Worm (Caenorhabditis elegans) whole organism, L4 larva: ENCODE data around the gene idh-1.

Experiments used
- F10B5.3 ChIP-seq: sonication (generic microtip); optimal IDR thresholded peaks from 2 replicates; lab custom pipeline; 2016; ENCODE audit warnings: mild to moderate bottlenecking, missing genetic modification characterization, missing compliant biosample characterization
- F44E2.7 ChIP-seq: fragments of 200-800 bp; sonication (Bioruptor generic); IDR thresholded peaks from 2 replicates; pipeline ENCODE4 v2.1.2; 2022; ENCODE audit warnings: missing genetic modification characterization, missing compliant biosample characterization
- F49E8.2 ChIP-seq: sonication (generic microtip); optimal IDR thresholded peaks from 2 replicates; lab custom pipeline; 2016; ENCODE audit warnings: missing compliant biosample characterization, mild to moderate bottlenecking, missing genetic modification characterization, borderline replicate concordance
- Y105C5A.15 ChIP-seq: fragments of 200-800 bp; sonication (Bioruptor generic); IDR thresholded peaks from 2 replicates; pipeline ENCODE4 v1.3.6; 2022; ENCODE audit warnings: missing genetic modification characterization, missing compliant biosample characterization
- Y5F2A.4 ChIP-seq: fragments of 200-800 bp; sonication (Bioruptor generic); optimal IDR thresholded peaks from 2 replicates; lab custom pipeline; 2018; ENCODE audit warnings: mild to moderate bottlenecking, missing genetic modification characterization, missing compliant biosample characterization
- ZK337.2 ChIP-seq: fragments of 200-800 bp; sonication (Bioruptor generic); IDR thresholded peaks from 2 replicates; pipeline ENCODE4 v1.3.6; 2022; ENCODE audit warnings: missing genetic modification reagents, missing genetic modification characterization, missing compliant biosample characterization
- ZK546.5 ChIP-seq, 2 experiments: sonication (generic microtip); optimal IDR thresholded peaks; 2 replicates each; lab custom pipeline; 2017; ENCODE audit warnings: missing biosample characterization in 2 of 2, missing genetic modification characterization in 2 of 2
- aha-1 ChIP-seq: fragments of 150-350 bp; peaks from one replicate; lab custom pipeline; 2014; ENCODE audit warnings: missing biosample characterization, missing genetic modification characterization
- ama-1 ChIP-seq: fragments of 150-350 bp; optimal IDR thresholded peaks from 2 replicates; lab custom pipeline; 2014; ENCODE audit warnings: inconsistent platforms, mixed read lengths
- arid-1 ChIP-seq: fragments of 200-800 bp; sonication (Bioruptor generic); conservative IDR thresholded peaks from 2 replicates; pipeline ENCODE4 v1.3.6; 2022; ENCODE audit warnings: missing genetic modification reagents, missing genetic modification characterization, missing compliant biosample characterization
- ceh-62 ChIP-seq: sonication (generic microtip); optimal IDR thresholded peaks from 2 replicates; lab custom pipeline; 2017; ENCODE audit warnings: missing biosample characterization, missing genetic modification characterization
- ceh-82 ChIP-seq: sonication (generic microtip); optimal IDR thresholded peaks from 2 replicates; lab custom pipeline; 2017; ENCODE audit warnings: missing biosample characterization, missing genetic modification characterization
- cey-2 ChIP-seq: sonication (generic microtip); optimal IDR thresholded peaks from 3 replicates; lab custom pipeline; 2017; ENCODE audit warnings: missing genetic modification characterization, mild to moderate bottlenecking, missing compliant biosample characterization, antibody characterized with exemption, borderline replicate concordance; ENCODE audit not compliant: insufficient read depth
- ctbp-1 ChIP-seq: fragments of 200-800 bp; sonication (Bioruptor generic); IDR thresholded peaks from 2 replicates; pipeline ENCODE4 v1.3.6; 2022; ENCODE audit warnings: missing genetic modification reagents, missing genetic modification characterization, missing compliant biosample characterization
- daf-16 ChIP-seq, 3 experiments: sonication (generic microtip); optimal IDR thresholded peaks; 2 replicates each; lab custom pipeline; 2016 to 2017; ENCODE audit warnings: missing genetic modification characterization in 3 of 3, missing genetic modification reagents in 3 of 3, mild to moderate bottlenecking in 2 of 3, missing compliant biosample characterization in 2 of 3, missing biosample characterization in 1 of 3, moderate library complexity in 1 of 3
- daf-19 ChIP-seq: fragments of 200-800 bp; sonication (Bioruptor generic); conservative IDR thresholded peaks from 2 replicates; pipeline ENCODE4 v1.3.6; 2022; ENCODE audit warnings: missing genetic modification characterization, missing compliant biosample characterization
- daf-8 ChIP-seq: fragments of 200-800 bp; sonication (Bioruptor generic); IDR thresholded peaks from 2 replicates; pipeline ENCODE4 v1.3.6; 2022; ENCODE audit warnings: missing genetic modification characterization, missing compliant biosample characterization
- dpl-1 ChIP-seq: fragments of 150-350 bp; optimal IDR thresholded peaks from 2 replicates; lab custom pipeline; 2014; ENCODE audit warnings: missing biosample characterization, missing genetic modification reagents, missing genetic modification characterization
- dve-1 ChIP-seq: sonication (generic microtip); optimal IDR thresholded peaks from 2 replicates; lab custom pipeline; 2017; ENCODE audit warnings: antibody characterized with exemption, mild to moderate bottlenecking, missing genetic modification characterization, missing compliant biosample characterization; ENCODE audit not compliant: insufficient read depth
- hlh-30 ChIP-seq: sonication (generic microtip); optimal IDR thresholded peaks from 2 replicates; lab custom pipeline; 2017; ENCODE audit warnings: antibody characterized with exemption, mild to moderate bottlenecking, missing genetic modification characterization, missing compliant biosample characterization; ENCODE audit not compliant: insufficient read depth
- hmg-1.1 ChIP-seq: fragments of 200-800 bp; sonication (Bioruptor generic); IDR thresholded peaks from 2 replicates; pipeline ENCODE4 v1.3.6; 2022; ENCODE audit warnings: missing genetic modification reagents, missing genetic modification characterization, missing compliant biosample characterization
- jun-1 ChIP-seq: fragments of 150-350 bp; optimal IDR thresholded peaks from 2 replicates; lab custom pipeline; 2014; ENCODE audit warnings: missing biosample characterization, missing genetic modification reagents, missing genetic modification characterization
- lim-7 ChIP-seq: fragments of 200-800 bp; sonication (Bioruptor generic); IDR thresholded peaks from 2 replicates; pipeline ENCODE4 v1.3.6; 2022; ENCODE audit warnings: missing genetic modification characterization, missing compliant biosample characterization
- lin-29 ChIP-seq: fragments of 200-800 bp; sonication (Bioruptor generic); IDR thresholded peaks from 2 replicates; pipeline ENCODE4 v1.3.6; 2022; ENCODE audit warnings: missing genetic modification reagents, missing genetic modification characterization, missing compliant biosample characterization
- lir-3 ChIP-seq: sonication (generic microtip); optimal IDR thresholded peaks from 2 replicates; lab custom pipeline; 2016; ENCODE audit warnings: mild to moderate bottlenecking, missing genetic modification characterization, missing compliant biosample characterization
- lsy-2 ChIP-seq, 2 experiments: fragments of 150-350 bp in 1 of 2; sonication (generic microtip) in 1 of 2; optimal IDR thresholded peaks; 2 replicates each; lab custom pipeline; 2014 to 2017; ENCODE audit warnings: missing biosample characterization in 2 of 2, missing genetic modification characterization in 2 of 2
- mep-1 ChIP-seq: fragments of 150-350 bp; sonication (generic microtip); optimal IDR thresholded peaks from 3 replicates; lab custom pipeline; 2014; ENCODE audit warnings: missing biosample characterization, missing genetic modification characterization
- mes-2 ChIP-seq: sonication (generic microtip); optimal IDR thresholded peaks from 2 replicates; lab custom pipeline; 2016; ENCODE audit warnings: missing genotype, mild to moderate bottlenecking, missing genetic modification characterization, missing compliant biosample characterization; ENCODE audit not compliant: poor library complexity, severe bottlenecking
- mxl-2 ChIP-seq: fragments of 200-800 bp; sonication (Bioruptor generic); conservative IDR thresholded peaks from 2 replicates; pipeline ENCODE4 v1.3.6; 2022; ENCODE audit warnings: missing genetic modification reagents, missing genetic modification characterization, missing compliant biosample characterization
- nhr-10 ChIP-seq: fragments of 150-350 bp; optimal IDR thresholded peaks from 2 replicates; lab custom pipeline; 2014; ENCODE audit warnings: missing biosample characterization, missing genetic modification characterization
- nhr-11 ChIP-seq: fragments of 150-350 bp; optimal IDR thresholded peaks from 2 replicates; lab custom pipeline; 2014; ENCODE audit warnings: missing biosample characterization, missing genetic modification characterization
- nhr-111 ChIP-seq: fragments of 200-800 bp; sonication (Bioruptor generic); optimal IDR thresholded peaks from 2 replicates; lab custom pipeline; 2018; ENCODE audit warnings: mild to moderate bottlenecking, missing genetic modification characterization, missing compliant biosample characterization
- nhr-237 ChIP-seq: sonication (generic microtip); optimal IDR thresholded peaks from 2 replicates; lab custom pipeline; 2017; ENCODE audit warnings: missing biosample characterization, missing genetic modification characterization
- nhr-25 ChIP-seq: sonication (generic microtip); optimal IDR thresholded peaks from 2 replicates; lab custom pipeline; 2017; ENCODE audit warnings: missing genetic modification characterization, mild to moderate bottlenecking, missing compliant biosample characterization, antibody characterized with exemption, moderate library complexity, borderline replicate concordance; ENCODE audit not compliant: insufficient read depth
- nhr-28 ChIP-seq: fragments of 150-350 bp; optimal IDR thresholded peaks from 2 replicates; lab custom pipeline; 2014; ENCODE audit warnings: missing biosample characterization, missing genetic modification characterization
- nhr-41 ChIP-seq: fragments of 200-800 bp; sonication (Bioruptor generic); IDR thresholded peaks from 2 replicates; pipeline ENCODE4 v1.3.6; 2022; ENCODE audit warnings: missing genetic modification reagents, missing genetic modification characterization, missing compliant biosample characterization
- nhr-42 ChIP-seq: fragments of 200-800 bp; sonication (Bioruptor generic); IDR thresholded peaks from 2 replicates; pipeline ENCODE4 v1.3.6; 2022; ENCODE audit warnings: missing genetic modification characterization, missing compliant biosample characterization
- nhr-76 ChIP-seq: fragments of 150-350 bp; optimal IDR thresholded peaks from 2 replicates; lab custom pipeline; 2014; ENCODE audit warnings: missing biosample characterization, missing genetic modification characterization
- nhr-77 ChIP-seq: fragments of 150-350 bp; optimal IDR thresholded peaks from 2 replicates; lab custom pipeline; 2014; ENCODE audit warnings: missing biosample characterization, missing genetic modification characterization
- pqm-1 ChIP-seq: sonication (generic microtip); optimal IDR thresholded peaks from 2 replicates; lab custom pipeline; 2017; ENCODE audit warnings: missing biosample characterization, missing genetic modification characterization
- rbr-2 ChIP-seq: sonication (generic microtip); optimal IDR thresholded peaks from 2 replicates; lab custom pipeline; 2016; ENCODE audit warnings: missing genotype, missing genetic modification characterization, missing compliant biosample characterization
- saeg-2 ChIP-seq: fragments of 200-800 bp; sonication (Bioruptor generic); IDR thresholded peaks from 2 replicates; pipeline ENCODE4 v1.3.6; 2022; ENCODE audit warnings: missing genetic modification reagents, missing genetic modification characterization, missing compliant biosample characterization
- set-16 ChIP-seq: fragments of 200-800 bp; sonication (Bioruptor generic); IDR thresholded peaks from 2 replicates; pipeline ENCODE4 v1.3.6; 2022; ENCODE audit warnings: missing genetic modification reagents, missing genetic modification characterization, missing compliant biosample characterization
- skn-1 ChIP-seq: fragments of 150-350 bp; optimal IDR thresholded peaks from 2 replicates; lab custom pipeline; 2014; ENCODE audit warnings: missing biosample characterization, missing genetic modification characterization
- snpc-4 ChIP-seq: fragments of 150-350 bp; optimal IDR thresholded peaks from 2 replicates; lab custom pipeline; 2014; ENCODE audit warnings: missing biosample characterization, missing genetic modification characterization
- spr-1 ChIP-seq: sonication (generic microtip); optimal IDR thresholded peaks from 2 replicates; lab custom pipeline; 2016; ENCODE audit warnings: mild to moderate bottlenecking, missing genetic modification characterization, missing compliant biosample characterization
- spr-3 ChIP-seq: fragments of 200-800 bp; sonication (Bioruptor generic); optimal IDR thresholded peaks from 2 replicates; lab custom pipeline; 2018; ENCODE audit warnings: mild to moderate bottlenecking, missing genetic modification characterization, missing compliant biosample characterization
- unc-39 ChIP-seq: sonication (generic microtip); optimal IDR thresholded peaks from 2 replicates; lab custom pipeline; 2017; ENCODE audit warnings: missing biosample characterization, missing genetic modification characterization
- zfp-3 ChIP-seq: fragments of 200-800 bp; sonication (Bioruptor generic); conservative IDR thresholded peaks from 2 replicates; pipeline ENCODE4 v1.3.6; 2022; ENCODE audit warnings: missing genetic modification reagents, missing genetic modification characterization, missing compliant biosample characterization
- zip-11 ChIP-seq: fragments of 200-800 bp; sonication (Bioruptor generic); IDR thresholded peaks from 2 replicates; pipeline ENCODE4 v1.3.6; 2022; ENCODE audit warnings: missing genetic modification characterization, missing compliant biosample characterization
- ztf-7 ChIP-seq: fragments of 150-350 bp; optimal IDR thresholded peaks from 2 replicates; lab custom pipeline; 2014; ENCODE audit warnings: missing biosample characterization, missing genetic modification characterization

The idh-1 gene

ce11 chrIV:9438753-9439152 lies 2.2 kb downstream of the idh-1 start:
- TF ChIP-seq arid-1 (GFP tag; lab: Robert Waterston, UW) (no peak; the same call in 1 of the 2 replicates), F10B5.3 (no peak), nhr-237 (tag; lab: Kevin White, UChicago) (no peak), nhr-42 (peak; percentile 13; the same call in 1 of the 2 replicates), aha-1 (no peak), nhr-77 (tag; lab: Kevin White, UChicago) (peak; percentile 20), ZK337.2 (no peak), jun-1 (tag; lab: Kevin White, UChicago) (no peak), nhr-11 (no peak), spr-1 (no peak), ZK546.5 (tag; optimal IDR thresholded peaks at IDR 0.05; lab: Kevin White, UChicago) (no peak), mes-2 (tag; lab: Kevin White, UChicago) (no peak), hlh-30 (tag; lab: Kevin White, UChicago) (no peak), hmg-1.1 (GFP tag; lab: Robert Waterston, UW) (no peak; the same call in 1 of the 2 replicates), nhr-111 (no peak), nhr-76 (tag; lab: Kevin White, UChicago) (no peak), ceh-62 (tag; lab: Kevin White, UChicago) (no peak), Y5F2A.4 (GFP tag; lab: Kevin White, UChicago) (no peak), F44E2.7 (GFP tag; lab: Robert Waterston, UW) (no peak), F49E8.2 (tag; lab: Kevin White, UChicago) (no peak), set-16 (GFP tag; lab: Robert Waterston, UW) (no peak), ceh-82 (tag; lab: Kevin White, UChicago) (no peak), saeg-2 (GFP tag; lab: Robert Waterston, UW) (no peak), mxl-2 (GFP tag; lab: Robert Waterston, UW) (no peak), lir-3 (tag; lab: Kevin White, UChicago) (no peak), nhr-10 (tag; lab: Kevin White, UChicago) (peak; percentile 3), rbr-2 (tag; lab: Kevin White, UChicago) (no peak), daf-16 (GFP tag; optimal IDR thresholded peaks at IDR 0.05; lab: Kevin White, UChicago) (no peak), daf-16 (tag; optimal IDR thresholded peaks at IDR 0.05; lab: Kevin White, UChicago) (peak; percentile 20), unc-39 (tag; lab: Kevin White, UChicago) (no peak), daf-19 (GFP tag; lab: Robert Waterston, UW) (no peak), zip-11 (GFP tag; lab: Robert Waterston, UW) (no peak), cey-2 (tag; lab: Kevin White, UChicago) (no peak), Y105C5A.15 (no peak), mep-1 (tag; lab: Kevin White, UChicago) (peak; percentile 73), nhr-28 (no peak), lin-29 (GFP tag; lab: Robert Waterston, UW) (no peak), daf-8 (GFP tag; lab: Robert Waterston, UW) (no peak), lsy-2 (tag; optimal IDR thresholded peaks at IDR 0.05; lab: Kevin White, UChicago) (peak in 1 of 2 experiments; percentile 48), zfp-3 (GFP tag; lab: Robert Waterston, UW) (peak; percentile 96), nhr-25 (tag; lab: Kevin White, UChicago) (peak; percentile 2), ztf-7 (no peak), pqm-1 (tag; lab: Kevin White, UChicago) (no peak), skn-1 (tag; lab: Kevin White, UChicago) (no peak), dve-1 (tag; lab: Kevin White, UChicago) (peak; percentile 74), ama-1 (peak; percentile 82), spr-3 (GFP tag; lab: Kevin White, UChicago) (peak; percentile 24), ctbp-1 (GFP tag; lab: Robert Waterston, UW) (0 out of 2 replicates have a peak, but pooled peaks have one; percentile 13), nhr-41 (GFP tag; lab: Robert Waterston, UW) (no peak), lim-7 (GFP tag; lab: Robert Waterston, UW) (no peak), dpl-1 (GFP tag; lab: Kevin White, UChicago) (no peak), snpc-4 (tag; lab: Kevin White, UChicago) (no peak)
